Worm (Caenorhabditis elegans) whole organism, young adult: ENCODE measurements around the gene C16D9.5.

Experiments used
- B0019.2 ChIP-seq: fragments of 200-800 bp; sonication (Bioruptor generic); conservative IDR thresholded peaks from 2 replicates; pipeline ENCODE4 v1.3.6; 2022; ENCODE audit warnings: missing genetic modification reagents, missing genetic modification characterization, missing compliant biosample characterization
- B0261.1 ChIP-seq: sonication (generic microtip); optimal IDR thresholded peaks from 2 replicates; lab custom pipeline; 2016; ENCODE audit warnings: mild to moderate bottlenecking, missing genetic modification characterization, moderate library complexity, missing compliant biosample characterization
- C06A6.2 ChIP-seq: fragments of 200-800 bp; sonication (Bioruptor generic); conservative IDR thresholded peaks from 2 replicates; pipeline ENCODE4 v1.3.6; 2022; ENCODE audit warnings: missing genetic modification characterization, missing compliant biosample characterization
- D2030.7 ChIP-seq: fragments of 200-800 bp; sonication (Bioruptor generic); IDR thresholded peaks from 2 replicates; pipeline ENCODE4 v1.3.6; 2022; ENCODE audit warnings: missing genetic modification reagents, missing genetic modification characterization, missing compliant biosample characterization
- F49E8.2 ChIP-seq: sonication (generic microtip); optimal IDR thresholded peaks from 3 replicates; lab custom pipeline; 2017; ENCODE audit warnings: missing genetic modification characterization, mild to moderate bottlenecking, missing compliant biosample characterization, antibody characterized with exemption, moderate library complexity; ENCODE audit not compliant: insufficient read depth
- F55B11.4 ChIP-seq: sonication (generic microtip); optimal IDR thresholded peaks from 2 replicates; lab custom pipeline; 2016; ENCODE audit warnings: missing compliant biosample characterization, missing genetic modification characterization, borderline replicate concordance; ENCODE audit not compliant: insufficient read depth
- ZK185.1 ChIP-seq: sonication (generic microtip); optimal IDR thresholded peaks from 2 replicates; lab custom pipeline; 2016; ENCODE audit warnings: mild to moderate bottlenecking, missing genetic modification characterization, missing compliant biosample characterization; ENCODE audit not compliant: poor library complexity, severe bottlenecking
- akir-1 ChIP-seq: fragments of 200-800 bp; sonication (Bioruptor generic); optimal IDR thresholded peaks from 2 replicates; lab custom pipeline; 2018; ENCODE audit warnings: mild to moderate bottlenecking, missing genetic modification characterization, moderate library complexity, missing compliant biosample characterization
- attf-6 ChIP-seq: fragments of 200-800 bp; sonication (Bioruptor generic); IDR thresholded peaks from 2 replicates; pipeline ENCODE4 v1.3.6; 2022; ENCODE audit warnings: missing genetic modification reagents, missing genetic modification characterization, missing compliant biosample characterization
- ceh-100 ChIP-seq: fragments of 200-800 bp; sonication (Bioruptor generic); IDR thresholded peaks from 2 replicates; pipeline ENCODE4 v1.3.6; 2022; ENCODE audit warnings: missing genetic modification reagents, missing genetic modification characterization, missing compliant biosample characterization
- ceh-40 ChIP-seq: fragments of 200-800 bp; sonication (Bioruptor generic); IDR thresholded peaks from 2 replicates; pipeline ENCODE4 v1.3.6; 2022; ENCODE audit warnings: missing genetic modification characterization, missing compliant biosample characterization
- die-1 ChIP-seq: sonication (generic microtip); optimal IDR thresholded peaks from 2 replicates; lab custom pipeline; 2016; ENCODE audit warnings: missing genotype, mild to moderate bottlenecking, missing genetic modification characterization, missing compliant biosample characterization
- dox-1 ChIP-seq: fragments of 200-800 bp; sonication (Bioruptor generic); IDR thresholded peaks from 2 replicates; pipeline ENCODE4 v1.3.6; 2022; ENCODE audit warnings: missing genetic modification reagents, missing genetic modification characterization, missing compliant biosample characterization
- efl-1 ChIP-seq: fragments of 150-350 bp; optimal IDR thresholded peaks from 2 replicates; lab custom pipeline; 2014; ENCODE audit warnings: missing biosample characterization, missing genetic modification reagents, missing genetic modification characterization
- gei-17 ChIP-seq: fragments of 200-800 bp; sonication (Bioruptor generic); optimal IDR thresholded peaks from 2 replicates; lab custom pipeline; 2018; ENCODE audit warnings: mild to moderate bottlenecking, missing genetic modification characterization, missing compliant biosample characterization
- him-1 ChIP-seq: sonication (generic microtip); optimal IDR thresholded peaks from 2 replicates; lab custom pipeline; 2016; ENCODE audit warnings: missing genotype, missing genetic modification reagents, missing genetic modification characterization, missing compliant biosample characterization
- hmg-1.2 ChIP-seq: fragments of 200-800 bp; sonication (Bioruptor generic); IDR thresholded peaks from 2 replicates; pipeline ENCODE4 v1.3.6; 2022; ENCODE audit warnings: missing genetic modification reagents, missing genetic modification characterization, missing compliant biosample characterization
- hmg-20 ChIP-seq: fragments of 200-800 bp; sonication (Bioruptor generic); IDR thresholded peaks from 2 replicates; pipeline ENCODE4 v1.3.6; 2022; ENCODE audit warnings: missing genetic modification reagents, missing genetic modification characterization, missing compliant biosample characterization
- lag-1 ChIP-seq: fragments of 200-800 bp; sonication (Bioruptor generic); IDR thresholded peaks from 2 replicates; pipeline ENCODE4 v1.3.6; 2022; ENCODE audit warnings: missing genetic modification reagents, missing genetic modification characterization, missing compliant biosample characterization
- lin-26 ChIP-seq: fragments of 200-800 bp; sonication (Bioruptor generic); IDR thresholded peaks from 2 replicates; pipeline ENCODE4 v1.3.6; 2022; ENCODE audit warnings: missing genetic modification reagents, missing genetic modification characterization, missing compliant biosample characterization
- lin-35 ChIP-seq, 3 experiments: fragments of 150-350 bp in 2 of 3; sonication (generic microtip) in 1 of 3; optimal IDR thresholded peaks; 2 replicates each; lab custom pipeline; 2014 to 2018; ENCODE audit warnings: missing biosample characterization in 3 of 3, missing genetic modification characterization in 3 of 3, missing genetic modification reagents in 3 of 3
- lin-54 ChIP-seq: fragments of 200-800 bp; sonication (Bioruptor generic); optimal IDR thresholded peaks from 2 replicates; lab custom pipeline; 2018; ENCODE audit warnings: mild to moderate bottlenecking, missing genetic modification characterization, missing compliant biosample characterization
- lir-1 ChIP-seq: fragments of 200-800 bp; sonication (Bioruptor generic); conservative IDR thresholded peaks from 2 replicates; pipeline ENCODE4 v1.3.6; 2022; ENCODE audit warnings: missing genetic modification reagents, missing genetic modification characterization, missing compliant biosample characterization
- lsl-1 ChIP-seq: fragments of 200-800 bp; sonication (Bioruptor generic); optimal IDR thresholded peaks from 2 replicates; lab custom pipeline; 2018; ENCODE audit warnings: mild to moderate bottlenecking, missing genetic modification characterization, moderate library complexity, missing compliant biosample characterization
- madf-10 ChIP-seq: sonication (generic microtip); optimal IDR thresholded peaks from 2 replicates; lab custom pipeline; 2016; ENCODE audit warnings: mild to moderate bottlenecking, missing genetic modification characterization, missing compliant biosample characterization
- madf-3 ChIP-seq: fragments of 200-800 bp; sonication (Bioruptor generic); IDR thresholded peaks from 2 replicates; pipeline ENCODE4 v1.3.6; 2022; ENCODE audit warnings: missing genetic modification reagents, missing genetic modification characterization, missing compliant biosample characterization
- madf-6 ChIP-seq: fragments of 200-800 bp; sonication (Bioruptor generic); IDR thresholded peaks from 2 replicates; pipeline ENCODE4 v1.3.6; 2022; ENCODE audit warnings: missing genetic modification reagents, missing genetic modification characterization, missing compliant biosample characterization
- mcd-1 ChIP-seq: fragments of 200-800 bp; sonication (Bioruptor generic); IDR thresholded peaks from 2 replicates; pipeline ENCODE4 v1.3.6; 2022; ENCODE audit warnings: missing genetic modification reagents, missing genetic modification characterization, missing compliant biosample characterization
- mes-4 ChIP-seq: sonication (generic microtip); optimal IDR thresholded peaks from 2 replicates; lab custom pipeline; 2016; ENCODE audit warnings: missing genotype, missing genetic modification characterization, missing compliant biosample characterization
- nhr-120 ChIP-seq: fragments of 200-800 bp; sonication (Bioruptor generic); IDR thresholded peaks from 2 replicates; pipeline ENCODE4 v1.3.6; 2022; ENCODE audit warnings: missing genetic modification characterization, missing compliant biosample characterization
- nhr-90 ChIP-seq: sonication (generic microtip); optimal IDR thresholded peaks from 2 replicates; lab custom pipeline; 2016; ENCODE audit warnings: missing genotype, mild to moderate bottlenecking, missing genetic modification characterization, missing compliant biosample characterization
- pbrm-1 ChIP-seq: fragments of 200-800 bp; sonication (Bioruptor generic); IDR thresholded peaks from 2 replicates; pipeline ENCODE4 v1.3.6; 2022; ENCODE audit warnings: missing genetic modification reagents, missing genetic modification characterization, missing compliant biosample characterization
- rpc-1 ChIP-seq, 2 experiments: fragments of 150-350 bp in 1 of 2; sonication (generic microtip) in 1 of 2; optimal IDR thresholded peaks; 2 replicates each; lab custom pipeline; 2014 to 2018; ENCODE audit warnings: missing biosample characterization in 1 of 2, missing genetic modification characterization in 1 of 2, missing genetic modification reagents in 1 of 2, missing genotype in 1 of 2
- snpc-1.1 ChIP-seq: sonication (generic microtip); optimal IDR thresholded peaks from 2 replicates; lab custom pipeline; 2017; ENCODE audit warnings: missing genetic modification characterization, mild to moderate bottlenecking, missing compliant biosample characterization, antibody characterized with exemption, moderate library complexity, missing genotype, missing genetic modification reagents; ENCODE audit not compliant: insufficient read depth
- snpc-3.4 ChIP-seq: sonication (generic microtip); optimal IDR thresholded peaks from 2 replicates; lab custom pipeline; 2017; ENCODE audit warnings: missing genetic modification characterization, mild to moderate bottlenecking, missing compliant biosample characterization, antibody characterized with exemption, moderate library complexity, missing genotype, missing genetic modification reagents
- snpc-4 ChIP-seq, 5 experiments: fragments of 150-350 bp in 1 of 5; sonication (generic microtip) in 4 of 5; optimal IDR thresholded peaks; 2 replicates each; lab custom pipeline; 2014 to 2018; ENCODE audit warnings: missing genetic modification characterization in 5 of 5, missing biosample characterization in 3 of 5, antibody characterized with exemption in 2 of 5, mild to moderate bottlenecking in 2 of 5, missing compliant biosample characterization in 2 of 5, missing genotype in 2 of 5, moderate library complexity in 2 of 5, missing genetic modification reagents in 1 of 5
- tbp1 ChIP-seq: fragments of 200-800 bp; sonication (Bioruptor generic); optimal IDR thresholded peaks from 2 replicates; lab custom pipeline; 2018; ENCODE audit warnings: mild to moderate bottlenecking, missing genetic modification characterization, missing compliant biosample characterization
- zim-3 ChIP-seq: sonication (generic microtip); optimal IDR thresholded peaks from 2 replicates; lab custom pipeline; 2017; ENCODE audit warnings: mild to moderate bottlenecking, missing genetic modification characterization, moderate library complexity, missing compliant biosample characterization
- ztf-18 ChIP-seq: sonication (generic microtip); optimal IDR thresholded peaks from 2 replicates; lab custom pipeline; 2016; ENCODE audit warnings: missing genotype, mild to moderate bottlenecking, missing genetic modification characterization, missing compliant biosample characterization
- ztf-25 ChIP-seq: fragments of 200-800 bp; sonication (Bioruptor generic); IDR thresholded peaks from 2 replicates; pipeline ENCODE4 v1.3.6; 2022; ENCODE audit warnings: missing genetic modification reagents, missing genetic modification characterization, missing compliant biosample characterization

C16D9.5 gene

ce11 chrV:8235331-8235730 is 10.0 kb downstream of the C16D9.5 start (continued):
- no peak for TF ChIP-seq lin-35 (GFP tag; optimal IDR thresholded peaks at IDR 0.05; lab: Kevin White, UChicago)
- 0 out of 2 replicates have a peak, but pooled peaks have one; percentile 20 for TF ChIP-seq madf-3 (GFP tag; lab: Robert Waterston, UW)
- peak; percentile 54 for TF ChIP-seq D2030.7 (GFP tag; lab: Robert Waterston, UW)
- TF ChIP-seq C06A6.2: no peak
- no peak for TF ChIP-seq nhr-120
- TF ChIP-seq ztf-25: no peak

ce11 chrV:8230056-8230455 is 15.3 kb downstream of the C16D9.5 start:
- TF ChIP-seq lag-1 (GFP tag; lab: Robert Waterston, UW) (no peak), tbp1 (GFP tag; lab: Kevin White, UChicago) (peak; percentile 91), efl-1 (GFP tag; lab: Kevin White, UChicago) (no peak), madf-6 (peak; percentile 53; the same call in 1 of the 2 replicates), lin-54 (GFP tag; lab: Kevin White, UChicago) (no peak), nhr-90 (tag; lab: Kevin White, UChicago) (peak; percentile 65), lsl-1 (GFP tag; lab: Kevin White, UChicago) (peak; percentile 0), him-1 (tag; lab: Kevin White, UChicago) (peak; percentile 78), B0019.2 (GFP tag; lab: Robert Waterston, UW) (no peak), mcd-1 (GFP tag; lab: Robert Waterston, UW) (0 out of 2 replicates have a peak, but pooled peaks have one; percentile 25), ceh-100 (GFP tag; lab: Robert Waterston, UW) (peak; percentile 12; the same call in 1 of the 2 replicates), ZK185.1 (peak; percentile 65), rpc-1 (optimal IDR thresholded peaks at IDR 0.05; lab: Kevin White, UChicago) (peak; percentile 59), rpc-1 (tag; optimal IDR thresholded peaks at IDR 0.05; lab: Kevin White, UChicago) (peak; percentile 79), ceh-40 (GFP tag; lab: Robert Waterston, UW) (0 out of 2 replicates have a peak, but pooled peaks have one; percentile 41), attf-6 (GFP tag; lab: Robert Waterston, UW) (peak; percentile 59; the same call in 1 of the 2 replicates), snpc-3.4 (tag; lab: Kevin White, UChicago) (no peak), lir-1 (GFP tag; lab: Robert Waterston, UW) (no peak), akir-1 (GFP tag; lab: Kevin White, UChicago) (no peak), die-1 (tag; lab: Kevin White, UChicago) (peak; percentile 56), gei-17 (no peak), mes-4 (tag; lab: Kevin White, UChicago) (peak; percentile 23), F49E8.2 (no peak), D2030.7 (GFP tag; lab: Robert Waterston, UW) (no peak), B0261.1 (tag; lab: Kevin White, UChicago) (peak; percentile 69), madf-10 (tag; lab: Kevin White, UChicago) (no peak), ztf-25 (0 out of 2 replicates have a peak, but pooled peaks have one; percentile 46), snpc-1.1 (peak; percentile 53), lin-26 (GFP tag; lab: Robert Waterston, UW) (peak; percentile 74), dox-1 (peak; percentile 62; the same call in 1 of the 2 replicates), hmg-1.2 (GFP tag; lab: Robert Waterston, UW) (peak; percentile 50; the same call in 1 of the 2 replicates), pbrm-1 (GFP tag; lab: Robert Waterston, UW) (peak; percentile 77), zim-3 (tag; lab: Kevin White, UChicago) (peak; percentile 33), snpc-4 (GFP tag; optimal IDR thresholded peaks at IDR 0.05; lab: Kevin White, UChicago) (peak; percentile 41), snpc-4 (tag; optimal IDR thresholded peaks at IDR 0.05; lab: Kevin White, UChicago) (peak; percentile 68 to 92 (median 80)), F55B11.4 (tag; lab: Kevin White, UChicago) (no peak), hmg-20 (no peak), ztf-18 (tag; lab: Kevin White, UChicago) (peak; percentile 26)
